Worm (Caenorhabditis elegans) whole organism, late embryonic: ENCODE results near the gene F38B2.6.

Experiments used
- C38D4.7 ChIP-seq: fragments of 200-800 bp; sonication (Bioruptor generic); optimal IDR thresholded peaks from 2 replicates; lab custom pipeline; 2018; ENCODE audit warnings: mild to moderate bottlenecking, missing genetic modification characterization, moderate library complexity, missing compliant biosample characterization
- ama-1 ChIP-seq: fragments of 150-350 bp; optimal IDR thresholded peaks from 2 replicates; lab custom pipeline; 2014
- ceh-45 ChIP-seq: fragments of 200-800 bp; sonication (Bioruptor generic); IDR thresholded peaks from 2 replicates; pipeline ENCODE4 v1.3.6; 2022; ENCODE audit warnings: missing genetic modification reagents, missing genetic modification characterization, missing compliant biosample characterization
- pha-4 ChIP-seq: fragments of 150-350 bp; optimal IDR thresholded peaks from 2 replicates; lab custom pipeline; 2018; ENCODE audit warnings: missing biosample characterization, missing genetic modification reagents, missing genetic modification characterization
- ref-2 ChIP-seq: sonication (generic microtip); optimal IDR thresholded peaks from 2 replicates; lab custom pipeline; 2016; ENCODE audit warnings: missing genetic modification characterization, missing compliant biosample characterization
- tbx-2 ChIP-seq: sonication (generic microtip); optimal IDR thresholded peaks from 2 replicates; lab custom pipeline; 2016; ENCODE audit warnings: missing genetic modification characterization, missing compliant biosample characterization
- unc-55 ChIP-seq: sonication (generic microtip); optimal IDR thresholded peaks from 2 replicates; lab custom pipeline; 2017; ENCODE audit warnings: missing biosample characterization, missing genetic modification reagents, missing genetic modification characterization

DNA sequence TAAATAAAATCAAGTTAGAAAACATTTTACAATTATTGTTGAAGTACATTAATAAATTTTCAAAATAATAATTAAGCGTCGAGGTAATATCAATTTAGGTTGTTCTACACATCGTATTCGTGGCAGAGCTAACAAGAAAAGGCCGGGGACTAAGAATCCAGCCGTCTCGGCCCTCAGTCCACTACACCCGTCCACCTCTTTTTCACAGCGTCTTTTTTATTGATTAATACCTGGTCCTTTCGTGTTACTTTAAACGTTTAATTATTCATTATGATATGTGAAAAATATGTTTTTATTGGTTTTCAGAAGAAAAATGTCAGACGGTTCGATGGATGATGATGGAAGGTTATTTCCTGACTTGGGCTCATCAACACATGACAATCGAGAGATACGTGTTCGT is 26.0 kb upstream of the F38B2.6 start, which contains the start of gene vhl-1:
- no peak for TF ChIP-seq unc-55
- no peak for TF ChIP-seq ref-2 (tag; lab: Kevin White, UChicago)
- TF ChIP-seq C38D4.7 = no peak
- no peak for TF ChIP-seq pha-4 (tag; lab: Kevin White, UChicago)
- no peak for TF ChIP-seq ama-1 (lab: Kevin White, UChicago)
- no peak for TF ChIP-seq ceh-45
- TF ChIP-seq tbx-2 (tag; lab: Kevin White, UChicago) = no peak
